Worm (Caenorhabditis elegans) whole organism, L3 larva: Measurements from ENCODE around the gene srgp-1.

ENCODE experiments used
- R02D3.7 ChIP-seq: fragments of 150-350 bp; optimal IDR thresholded peaks from 2 replicates; lab custom pipeline; 2014; ENCODE audit warnings: missing biosample characterization, missing genetic modification characterization
- ZK546.5 ChIP-seq: sonication (generic microtip); optimal IDR thresholded peaks from 2 replicates; lab custom pipeline; 2017; ENCODE audit warnings: missing biosample characterization, missing genetic modification characterization
- ceh-9 ChIP-seq: sonication (generic microtip); optimal IDR thresholded peaks from 2 replicates; lab custom pipeline; 2018; ENCODE audit warnings: missing biosample characterization, missing genetic modification characterization
- elt-2 ChIP-seq: sonication (generic microtip); optimal IDR thresholded peaks from 2 replicates; lab custom pipeline; 2016; ENCODE audit warnings: missing genetic modification reagents, mild to moderate bottlenecking, missing genetic modification characterization, missing compliant biosample characterization
- nfya-1 ChIP-seq: sonication (generic microtip); optimal IDR thresholded peaks from 2 replicates; lab custom pipeline; 2017; ENCODE audit warnings: missing genetic modification characterization, mild to moderate bottlenecking, missing compliant biosample characterization, antibody characterized with exemption, moderate library complexity; ENCODE audit not compliant: insufficient read depth
- nhr-77 ChIP-seq: fragments of 150-350 bp; optimal IDR thresholded peaks from 2 replicates; lab custom pipeline; 2014; ENCODE audit warnings: missing biosample characterization, missing genetic modification characterization
- pha-4 ChIP-seq: fragments of 150-350 bp; optimal IDR thresholded peaks from 2 replicates; lab custom pipeline; 2014; ENCODE audit warnings: missing biosample characterization, missing genetic modification reagents, missing genetic modification characterization
- pqm-1 ChIP-seq: fragments of 150-350 bp; optimal IDR thresholded peaks from 2 replicates; lab custom pipeline; 2017; ENCODE audit warnings: missing biosample characterization, missing genetic modification characterization, inconsistent platforms
- snpc-4 ChIP-seq: fragments of 150-350 bp; optimal IDR thresholded peaks from 2 replicates; lab custom pipeline; 2014; ENCODE audit warnings: missing biosample characterization, missing genetic modification characterization
- unc-39 ChIP-seq: sonication (generic microtip); optimal IDR thresholded peaks from 4 replicates; lab custom pipeline; 2017; ENCODE audit warnings: missing biosample characterization, missing genetic modification characterization
- unc-62 ChIP-seq: fragments of 150-350 bp; sonication (generic microtip); optimal IDR thresholded peaks from 4 replicates; lab custom pipeline; 2014; ENCODE audit warnings: missing biosample characterization, missing genetic modification reagents, missing genetic modification characterization
- zag-1 ChIP-seq: fragments of 150-350 bp; optimal IDR thresholded peaks from 2 replicates; lab custom pipeline; 2014; ENCODE audit warnings: missing biosample characterization, missing genetic modification characterization

The srgp-1 gene

DNA sequence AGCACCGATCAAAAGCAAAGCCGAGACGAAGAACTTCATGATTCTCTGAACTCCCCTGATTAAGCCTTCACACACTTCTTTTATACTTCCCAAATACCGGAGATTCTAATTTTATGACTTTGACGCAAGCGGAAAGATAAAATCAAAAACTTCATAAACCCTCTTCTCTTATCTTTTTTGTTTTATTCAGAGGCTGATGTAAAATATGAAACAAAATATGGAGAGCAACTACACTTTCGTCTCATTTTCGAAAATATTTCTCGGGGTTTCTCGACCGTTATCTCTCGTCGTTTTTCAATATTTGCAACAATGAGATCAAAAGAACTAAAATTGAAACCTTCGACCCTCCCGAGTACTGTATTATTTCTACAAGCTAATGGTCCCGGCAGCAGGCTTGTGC lies 52.8 kb downstream of the srgp-1 start, which contains the start of gene lys-4:
lys-4 (minus strand) TSS at position 115 of the 400 bp plus-strand sequence.
- TF ChIP-seq ceh-9 (tag; lab: Kevin White, UChicago), result no peak
- peak; percentile 82 for TF ChIP-seq elt-2 (tag; lab: Kevin White, UChicago)
- TF ChIP-seq pqm-1, result peak; percentile 75

DNA sequence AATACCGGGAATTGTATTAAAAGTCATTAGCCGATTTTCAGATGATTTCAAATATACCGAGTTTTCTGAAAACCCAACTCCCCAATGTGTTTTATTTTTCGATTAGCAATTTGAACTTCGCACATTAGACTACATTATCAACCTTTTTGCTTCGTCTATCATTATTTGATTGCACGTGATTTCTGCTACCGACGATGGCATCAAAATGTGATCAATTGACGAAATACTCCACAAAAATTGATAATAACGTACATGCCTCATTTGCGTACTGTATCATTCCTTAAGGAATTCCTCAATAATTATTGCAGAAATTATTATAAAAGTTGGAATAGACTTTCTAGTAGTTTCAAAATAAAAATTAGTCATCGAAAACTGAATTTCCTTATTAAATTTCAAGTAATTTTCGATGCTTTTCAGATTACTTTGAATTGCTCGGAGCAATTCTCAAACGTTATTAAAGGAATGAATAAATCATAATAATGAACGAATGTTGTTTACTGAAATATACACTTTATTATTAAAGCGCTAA lies 53.5 kb downstream of the srgp-1 start:
- TF ChIP-seq nhr-77 (tag; lab: Kevin White, UChicago) (no peak), R02D3.7 (tag; lab: Kevin White, UChicago) (no peak), elt-2 (tag; lab: Kevin White, UChicago) (peak; percentile 77), unc-62 (GFP tag; lab: Kevin White, UChicago) (no peak), nfya-1 (no peak), unc-39 (no peak), zag-1 (tag; lab: Kevin White, UChicago) (no peak), pha-4 (peak; percentile 13), pqm-1 (peak; percentile 74)

DNA sequence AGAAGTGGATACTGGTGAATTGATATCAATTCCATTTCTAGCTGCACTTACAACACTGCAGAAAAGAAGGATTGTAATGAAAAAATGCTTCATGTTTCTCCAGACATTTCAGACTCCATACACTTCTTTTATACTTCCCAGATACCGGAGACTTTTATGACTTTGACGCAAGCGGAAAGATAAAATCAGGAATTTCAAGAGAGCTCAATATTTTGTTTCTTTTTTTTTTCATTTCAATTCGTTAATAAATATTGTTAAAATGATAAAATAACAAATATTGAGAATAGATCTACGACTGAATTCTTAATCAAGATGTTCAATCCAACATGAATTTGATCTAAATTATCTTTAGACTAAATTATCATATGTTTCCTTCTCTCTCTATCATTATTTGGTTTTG lies 55.2 kb downstream of the srgp-1 start, which contains the start of gene lys-5:
lys-5 (minus strand) TSS at position 101 of the 400 bp plus-strand sequence.
- TF ChIP-seq elt-2 (tag; lab: Kevin White, UChicago) (peak; percentile 7), ZK546.5 (tag; lab: Kevin White, UChicago) (no peak)

DNA sequence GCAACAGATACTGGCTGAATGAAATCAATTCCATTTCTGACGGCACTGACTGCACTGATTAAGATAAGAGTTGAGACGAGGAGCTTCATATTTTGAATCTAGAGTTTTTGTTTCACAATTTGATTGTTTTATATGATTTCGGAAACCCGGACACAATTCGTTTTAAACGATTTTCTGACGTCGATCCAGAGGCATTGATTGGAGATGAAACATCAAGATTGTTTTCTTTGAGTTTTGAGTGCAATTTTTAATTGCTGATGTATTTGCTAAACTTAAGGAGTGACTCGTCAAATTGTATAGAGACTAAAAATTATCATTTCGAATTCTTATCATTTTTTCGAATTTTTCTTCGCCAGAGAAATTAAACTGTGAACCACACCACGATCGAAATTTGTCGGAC lies 57.5 kb downstream of the srgp-1 start, which contains the start of gene lys-6:
lys-6 (minus strand) TSS at position 101 of the 400 bp plus-strand sequence.
- peak; percentile 29 for TF ChIP-seq pqm-1
- TF ChIP-seq elt-2 (tag; lab: Kevin White, UChicago), result peak; percentile 7
- TF ChIP-seq snpc-4 (tag; lab: Kevin White, UChicago), result no peak
